Worm (Caenorhabditis elegans) whole organism, L2 larva: ENCODE results near the gene Y46C8AM.1.
A peak's percentile ranks its signal among the peaks of the same experiment; 100 is the strongest.

Experiments
- C34F6.9 ChIP-seq: fragments of 150-350 bp; optimal IDR thresholded peaks from 2 replicates; lab custom pipeline; 2014; ENCODE audit warnings: missing biosample characterization, missing genetic modification characterization
- alr-1 ChIP-seq: fragments of 150-350 bp; optimal IDR thresholded peaks from 2 replicates; lab custom pipeline; 2014; ENCODE audit warnings: missing biosample characterization, missing genetic modification characterization
- ama-1 ChIP-seq: fragments of 150-350 bp; optimal IDR thresholded peaks from 2 replicates; lab custom pipeline; 2018; ENCODE audit warnings: inconsistent platforms
- blmp-1 ChIP-seq: sonication (generic microtip); optimal IDR thresholded peaks from 2 replicates; lab custom pipeline; 2017; ENCODE audit warnings: missing genetic modification characterization, mild to moderate bottlenecking, missing compliant biosample characterization, antibody characterized with exemption, moderate library complexity; ENCODE audit not compliant: insufficient read depth
- ceh-16 ChIP-seq: fragments of 150-350 bp; optimal IDR thresholded peaks from 2 replicates; lab custom pipeline; 2014; ENCODE audit warnings: missing biosample characterization, missing genetic modification characterization
- dmd-4 ChIP-seq: sonication (generic microtip); optimal IDR thresholded peaks from 2 replicates; lab custom pipeline; 2017; ENCODE audit warnings: missing biosample characterization, missing genetic modification characterization
- egl-27 ChIP-seq: sonication (generic microtip); optimal IDR thresholded peaks from 3 replicates; lab custom pipeline; 2017; ENCODE audit warnings: missing biosample characterization, missing genetic modification reagents, missing genetic modification characterization
- elt-1 ChIP-seq: fragments of 150-350 bp; optimal IDR thresholded peaks from 2 replicates; lab custom pipeline; 2014; ENCODE audit warnings: missing biosample characterization, missing genetic modification characterization
- elt-3 ChIP-seq: sonication (generic microtip); optimal IDR thresholded peaks from 2 replicates; lab custom pipeline; 2017; ENCODE audit warnings: missing biosample characterization, missing genetic modification characterization
- fos-1 ChIP-seq: fragments of 150-350 bp; optimal IDR thresholded peaks from 2 replicates; lab custom pipeline; 2014; ENCODE audit warnings: missing biosample characterization, missing genetic modification characterization
- lin-13 ChIP-seq: fragments of 150-350 bp; optimal IDR thresholded peaks from 2 replicates; lab custom pipeline; 2014; ENCODE audit warnings: missing biosample characterization, missing genetic modification reagents, missing genetic modification characterization
- mab-5 ChIP-seq: fragments of 150-350 bp; optimal IDR thresholded peaks from 2 replicates; lab custom pipeline; 2014; ENCODE audit warnings: missing biosample characterization, missing genetic modification characterization
- mbf-1 ChIP-seq: sonication (generic microtip); optimal IDR thresholded peaks from 2 replicates; lab custom pipeline; 2017; ENCODE audit warnings: missing biosample characterization, missing genetic modification characterization
- nhr-10 ChIP-seq: sonication (generic microtip); optimal IDR thresholded peaks from 2 replicates; lab custom pipeline; 2017; ENCODE audit warnings: missing biosample characterization, missing genetic modification characterization
- nhr-11 ChIP-seq: fragments of 150-350 bp; optimal IDR thresholded peaks from 2 replicates; lab custom pipeline; 2014; ENCODE audit warnings: missing biosample characterization, missing genetic modification characterization
- nhr-237 ChIP-seq: fragments of 150-350 bp; optimal IDR thresholded peaks from 2 replicates; lab custom pipeline; 2014; ENCODE audit warnings: missing biosample characterization, missing genetic modification characterization
- nhr-25 ChIP-seq: fragments of 150-350 bp; sonication (generic microtip); optimal IDR thresholded peaks from 3 replicates; lab custom pipeline; 2014; ENCODE audit warnings: missing biosample characterization, missing genetic modification characterization
- nhr-77 ChIP-seq: fragments of 150-350 bp; optimal IDR thresholded peaks from 2 replicates; lab custom pipeline; 2014; ENCODE audit warnings: missing biosample characterization, missing genetic modification characterization
- skn-1 ChIP-seq: sonication (generic microtip); optimal IDR thresholded peaks from 2 replicates; lab custom pipeline; 2017; ENCODE audit warnings: missing biosample characterization, missing genetic modification characterization
- unc-55 ChIP-seq: fragments of 150-350 bp; sonication (generic microtip); optimal IDR thresholded peaks from 3 replicates; lab custom pipeline; 2014; ENCODE audit warnings: missing biosample characterization, missing genetic modification reagents, missing genetic modification characterization
- unc-62 ChIP-seq: fragments of 150-350 bp; optimal IDR thresholded peaks from 2 replicates; lab custom pipeline; 2014; ENCODE audit warnings: missing biosample characterization, missing genetic modification reagents, missing genetic modification characterization
- zag-1 ChIP-seq: fragments of 150-350 bp; optimal IDR thresholded peaks from 2 replicates; lab custom pipeline; 2014; ENCODE audit warnings: missing biosample characterization, missing genetic modification characterization
- ztf-1 ChIP-seq: fragments of 200-800 bp; sonication (Bioruptor generic); conservative IDR thresholded peaks from 2 replicates; pipeline ENCODE4 v1.3.6; 2022; ENCODE audit warnings: missing genetic modification characterization, missing compliant biosample characterization
- ztf-4 ChIP-seq: fragments of 150-350 bp; optimal IDR thresholded peaks from 2 replicates; lab custom pipeline; 2014; ENCODE audit warnings: missing biosample characterization, missing genetic modification characterization

The Y46C8AM.1 gene

ce11 chrIV:4005166-4005565 lies 42.5 kb downstream of the Y46C8AM.1 start:
- no peak for TF ChIP-seq fos-1 (tag; lab: Kevin White, UChicago)
- peak; percentile 49 for TF ChIP-seq zag-1 (tag; lab: Kevin White, UChicago)
- no peak for TF ChIP-seq ztf-1

ce11 chrIV:4007697-4008096 lies 45.0 kb downstream of the Y46C8AM.1 start, which contains the start of gene W02C12.2:
Gene W02C12.2, minus strand, starts transcription at chrIV:4007973.
- no peak for TF ChIP-seq egl-27
- TF ChIP-seq skn-1 (tag; lab: Kevin White, UChicago), result no peak
- peak; percentile 38 for TF ChIP-seq C34F6.9 (tag; lab: Kevin White, UChicago)
- TF ChIP-seq, all 48 proteins: peak for 1

- TF ChIP-seq C34F6.9 (tag; lab: Kevin White, UChicago) (no peak), blmp-1 (peak; percentile 65)
- TF ChIP-seq, all 48 proteins: peak for 1
These were observed 45.8 kb downstream of the Y46C8AM.1 start for ce11 chrIV:4008440-4008839.

ce11 chrIV:4009923-4010322 lies 47.2 kb downstream of the Y46C8AM.1 start:
- TF ChIP-seq nhr-11 (tag; lab: Kevin White, UChicago), result no peak
- no peak for TF ChIP-seq dmd-4 (tag; lab: Kevin White, UChicago)
- TF ChIP-seq mab-5 (tag; lab: Kevin White, UChicago), result no peak
- no peak for TF ChIP-seq C34F6.9 (tag; lab: Kevin White, UChicago)
- TF ChIP-seq elt-1, result no peak
- TF ChIP-seq fos-1 (tag; lab: Kevin White, UChicago), result no peak
- no peak for TF ChIP-seq mbf-1 (tag; lab: Kevin White, UChicago)
- no peak for TF ChIP-seq unc-62
- no peak for TF ChIP-seq nhr-237 (tag; lab: Kevin White, UChicago)
- TF ChIP-seq lin-13, result no peak
- TF ChIP-seq alr-1 (tag; lab: Kevin White, UChicago), result no peak
- no peak for TF ChIP-seq nhr-25 (tag; lab: Kevin White, UChicago)
- TF ChIP-seq zag-1 (tag; lab: Kevin White, UChicago), result no peak
- TF ChIP-seq nhr-10, result no peak

ce11 chrIV:4013621-4014020 lies 50.9 kb downstream of the Y46C8AM.1 start:
- no peak for TF ChIP-seq nhr-77
- no peak for TF ChIP-seq alr-1 (tag; lab: Kevin White, UChicago)
- no peak for TF ChIP-seq fos-1 (tag; lab: Kevin White, UChicago)
- no peak for TF ChIP-seq elt-3 (tag; lab: Kevin White, UChicago)
- TF ChIP-seq ztf-4, result no peak
- no peak for TF ChIP-seq ceh-16 (tag; lab: Kevin White, UChicago)
- TF ChIP-seq ama-1 (lab: Kevin White, UChicago), result no peak
- no peak for TF ChIP-seq nhr-25 (tag; lab: Kevin White, UChicago)
- no peak for TF ChIP-seq lin-13
- TF ChIP-seq unc-55 (GFP tag; lab: Kevin White, UChicago), result no peak
